Worm (Caenorhabditis elegans) whole organism, L4 larva: Measurements from ENCODE around the gene klc-2.

Experiments
- aly-2 ChIP-seq: sonication (generic microtip); optimal IDR thresholded peaks from 2 replicates; lab custom pipeline; 2018; ENCODE audit warnings: missing biosample characterization, missing genetic modification characterization
- dpl-1 ChIP-seq: fragments of 150-350 bp; optimal IDR thresholded peaks from 2 replicates; lab custom pipeline; 2014; ENCODE audit warnings: missing biosample characterization, missing genetic modification reagents, missing genetic modification characterization
- nhr-28 ChIP-seq: fragments of 150-350 bp; optimal IDR thresholded peaks from 2 replicates; lab custom pipeline; 2014; ENCODE audit warnings: missing biosample characterization, missing genetic modification characterization

DNA sequence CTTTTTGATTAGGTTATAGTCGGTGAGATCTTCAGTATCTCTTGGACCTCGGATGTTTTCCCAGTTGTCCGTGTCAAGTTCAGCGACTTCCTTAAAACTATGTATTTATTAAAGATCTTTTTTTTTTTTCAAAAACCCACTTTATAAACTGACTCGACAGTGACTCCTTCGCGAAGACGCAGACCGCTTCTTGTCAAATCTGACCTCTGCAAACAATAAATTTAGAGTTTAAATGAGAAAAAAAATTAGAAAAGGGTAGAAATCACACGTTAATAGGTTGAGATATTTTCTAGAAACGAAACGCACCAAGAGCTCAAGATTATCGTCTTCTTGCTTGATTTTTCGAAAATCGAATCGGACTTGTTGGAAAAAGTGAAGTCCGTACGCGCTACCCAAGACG is 45.4 kb downstream of the klc-2 start, which contains the start of gene C24G6.8:
- TF ChIP-seq nhr-28 (tag; lab: Kevin White, UChicago) (no peak), dpl-1 (GFP tag; lab: Kevin White, UChicago) (no peak), aly-2 (no peak)
